Worm (Caenorhabditis elegans) whole organism, late embryonic: ENCODE measurements around the gene cblc-1.
"Not testable (repeated sequence)": the region's sequence is repeated elsewhere in the genome, so short reads cannot be mapped to it uniquely, and the experiment has no call there.

Experiments used
- K02D7.2 ChIP-seq: sonication (generic microtip); optimal IDR thresholded peaks from 2 replicates; lab custom pipeline; 2017; ENCODE audit warnings: mild to moderate bottlenecking, missing genetic modification characterization, missing compliant biosample characterization
- Y22D7AL.16 ChIP-seq: sonication (generic microtip); optimal IDR thresholded peaks from 2 replicates; lab custom pipeline; 2016; ENCODE audit warnings: missing genetic modification characterization, missing compliant biosample characterization
- ahr-1 ChIP-seq: sonication (generic microtip); optimal IDR thresholded peaks from 2 replicates; lab custom pipeline; 2016; ENCODE audit warnings: missing genetic modification characterization, missing compliant biosample characterization
- ama-1 ChIP-seq: fragments of 150-350 bp; optimal IDR thresholded peaks from 2 replicates; lab custom pipeline; 2014
- ceh-19 ChIP-seq: fragments of 200-800 bp; sonication (Bioruptor generic); optimal IDR thresholded peaks from 2 replicates; lab custom pipeline; 2018; ENCODE audit warnings: mild to moderate bottlenecking, missing genetic modification characterization, missing compliant biosample characterization
- ceh-30 ChIP-seq: fragments of 150-350 bp; optimal IDR thresholded peaks from 2 replicates; lab custom pipeline; 2014; ENCODE audit warnings: missing biosample characterization, missing genetic modification characterization
- ceh-34 ChIP-seq: sonication (generic microtip); optimal IDR thresholded peaks from 2 replicates; lab custom pipeline; 2016; ENCODE audit warnings: mild to moderate bottlenecking, missing genetic modification characterization, missing compliant biosample characterization
- che-1 ChIP-seq: sonication (generic microtip); optimal IDR thresholded peaks from 2 replicates; lab custom pipeline; 2016; ENCODE audit warnings: mild to moderate bottlenecking, missing genetic modification characterization, missing compliant biosample characterization
- ets-4 ChIP-seq: sonication (generic microtip); optimal IDR thresholded peaks from 2 replicates; lab custom pipeline; 2016; ENCODE audit warnings: missing genetic modification characterization, missing compliant biosample characterization
- fax-1 ChIP-seq: sonication (generic microtip); optimal IDR thresholded peaks from 2 replicates; lab custom pipeline; 2016; ENCODE audit warnings: missing genotype, missing genetic modification characterization, missing compliant biosample characterization
- gmeb-2 ChIP-seq: sonication (generic microtip); optimal IDR thresholded peaks from 2 replicates; lab custom pipeline; 2016; ENCODE audit warnings: missing genetic modification characterization, inconsistent platforms, missing compliant biosample characterization
- hlh-6 ChIP-seq: sonication (generic microtip); optimal IDR thresholded peaks from 2 replicates; lab custom pipeline; 2016; ENCODE audit warnings: missing genotype, missing genetic modification characterization, missing compliant biosample characterization
- hlh-8 ChIP-seq: sonication (generic microtip); optimal IDR thresholded peaks from 2 replicates; lab custom pipeline; 2016; ENCODE audit warnings: missing genotype, missing genetic modification characterization, missing compliant biosample characterization
- odd-2 ChIP-seq: sonication (generic microtip); optimal IDR thresholded peaks from 2 replicates; lab custom pipeline; 2017; ENCODE audit warnings: antibody characterized with exemption, mild to moderate bottlenecking, missing genetic modification characterization, missing compliant biosample characterization
- tbx-7 ChIP-seq: sonication (generic microtip); optimal IDR thresholded peaks from 2 replicates; lab custom pipeline; 2016; ENCODE audit warnings: missing genotype, missing genetic modification characterization, missing compliant biosample characterization
- unc-55 ChIP-seq: sonication (generic microtip); optimal IDR thresholded peaks from 2 replicates; lab custom pipeline; 2017; ENCODE audit warnings: missing biosample characterization, missing genetic modification reagents, missing genetic modification characterization

The cblc-1 gene

ce11 chrII:4898529-4898928 is 42.4 kb downstream of the cblc-1 start, which contains the start of gene msp-32:
TSS of gene msp-32 (plus strand) at chrII:4898829.
- TF ChIP-seq hlh-8 (tag; lab: Kevin White, UChicago); ceh-19 (GFP tag; lab: Kevin White, UChicago); ceh-34 (tag; lab: Kevin White, UChicago): not testable (repeated sequence)

ce11 chrII:4892594-4892993 is 48.4 kb downstream of the cblc-1 start, which contains the start of gene msp-33:
TSS of gene msp-33 (minus strand) at chrII:4892694.
- no peak for TF ChIP-seq unc-55
- TF ChIP-seq ets-4 (tag; lab: Kevin White, UChicago), result no peak
- no peak for TF ChIP-seq ceh-30 (tag; lab: Kevin White, UChicago)
- no peak for TF ChIP-seq gmeb-2
- TF ChIP-seq K02D7.2 (tag; lab: Kevin White, UChicago), result no peak
- no peak for TF ChIP-seq hlh-6
- TF ChIP-seq odd-2 (tag; lab: Kevin White, UChicago), result no peak
- no peak for TF ChIP-seq ama-1
- TF ChIP-seq che-1 (tag; lab: Kevin White, UChicago), result no peak

DNA sequence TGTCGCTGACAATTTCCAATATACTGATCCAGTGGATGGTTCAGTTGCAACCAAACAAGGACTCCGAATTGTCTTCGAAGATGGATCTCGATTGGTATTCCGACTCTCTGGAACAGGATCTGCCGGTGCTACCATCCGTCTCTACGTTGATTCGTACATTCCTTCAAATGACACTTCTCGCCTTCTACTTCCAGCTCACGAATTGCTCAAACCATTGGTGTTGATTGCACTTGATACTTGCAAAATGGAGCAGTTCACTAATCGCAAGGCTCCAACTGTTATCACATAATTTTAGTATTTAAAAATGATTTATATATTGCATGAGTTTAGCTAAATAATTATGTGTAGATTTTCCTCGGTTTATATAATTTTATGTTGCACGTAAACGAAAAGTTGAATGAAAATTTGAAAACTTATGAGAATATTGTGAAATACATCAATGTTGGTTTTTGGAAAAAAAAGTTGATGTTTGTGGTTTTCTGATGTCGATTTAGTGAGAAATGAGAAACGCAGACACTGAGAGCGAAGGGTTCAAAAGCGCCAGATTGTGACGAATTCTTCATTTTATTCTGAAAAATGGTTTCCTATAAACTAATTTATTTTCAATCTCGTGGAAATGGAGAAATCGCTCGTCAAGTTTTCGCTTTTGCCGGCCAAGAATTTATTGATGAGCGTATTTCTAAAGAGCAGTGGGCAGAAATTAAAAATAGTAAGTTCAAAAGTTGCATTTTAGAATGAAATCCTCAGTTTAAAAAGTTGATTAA is 49.8 kb downstream of the cblc-1 start, which contains the start of gene gst-9:
Gene gst-9, plus strand, starts transcription at position 574 of the 764 bp plus-strand sequence.
- TF ChIP-seq ahr-1 (no peak), Y22D7AL.16 (tag; lab: Kevin White, UChicago) (no peak), fax-1 (tag; lab: Kevin White, UChicago) (no peak), tbx-7 (no peak)
